Worm (Caenorhabditis elegans): ENCODE measurements around the gene C31H1.1.

- TF ChIP-seq egl-27 (tag; optimal IDR thresholded peaks at IDR 0.05) (no peak), unc-62 (GFP tag; optimal IDR thresholded peaks at IDR 0.05) (no peak), nhr-10 (tag; optimal IDR thresholded peaks at IDR 0.05) (no peak), skn-1 (tag; optimal IDR thresholded peaks at IDR 0.05) (no peak), aly-2 (tag; optimal IDR thresholded peaks at IDR 0.05) (no peak), ama-1 (optimal IDR thresholded peaks at IDR 0.05) (no peak), ztf-11 (tag; optimal IDR thresholded peaks at IDR 0.05) (no peak), nhr-23 (tag; optimal IDR thresholded peaks at IDR 0.05) (no peak), ceh-16 (tag; optimal IDR thresholded peaks at IDR 0.05) (no peak), elt-3 (tag; optimal IDR thresholded peaks at IDR 0.05) (no peak)
Observed at ce11 chrIV:5790993-5791392, 6.3 kb upstream of the C31H1.1 start, which contains the start of gene C31H1.2.
